Worm (Caenorhabditis elegans) whole organism, L1 larva: ENCODE measurements around the gene irld-50.

Experiments used
- aly-2 ChIP-seq: fragments of 150-350 bp; optimal IDR thresholded peaks from 2 replicates; lab custom pipeline; 2014; ENCODE audit warnings: missing biosample characterization, missing genetic modification characterization
- efl-3 ChIP-seq: fragments of 200-800 bp; sonication (Bioruptor generic); optimal IDR thresholded peaks from 2 replicates; lab custom pipeline; 2018; ENCODE audit warnings: mild to moderate bottlenecking, missing genetic modification characterization, missing compliant biosample characterization
- ets-5 ChIP-seq: fragments of 200-800 bp; sonication (Bioruptor generic); IDR thresholded peaks from 2 replicates; pipeline ENCODE4 v1.3.6; 2022; ENCODE audit warnings: missing genetic modification characterization, missing compliant biosample characterization
- fos-1 ChIP-seq: fragments of 150-350 bp; optimal IDR thresholded peaks from 2 replicates; lab custom pipeline; 2014; ENCODE audit warnings: missing biosample characterization, missing genetic modification characterization
- jun-1 ChIP-seq: fragments of 150-350 bp; optimal IDR thresholded peaks from 2 replicates; lab custom pipeline; 2014; ENCODE audit warnings: missing biosample characterization, missing genetic modification reagents, missing genetic modification characterization
- lin-15B ChIP-seq: fragments of 150-350 bp; sonication (generic microtip); optimal IDR thresholded peaks from 3 replicates; lab custom pipeline; 2014; ENCODE audit warnings: missing biosample characterization, missing genetic modification characterization
- lin-39 ChIP-seq: fragments of 150-350 bp; optimal IDR thresholded peaks from 2 replicates; lab custom pipeline; 2014; ENCODE audit warnings: missing biosample characterization, missing genetic modification reagents, missing genetic modification characterization
- mab-9 ChIP-seq: fragments of 200-800 bp; sonication (Bioruptor generic); IDR thresholded peaks from 2 replicates; pipeline ENCODE4 v1.3.6; 2022; ENCODE audit warnings: missing genetic modification reagents, missing genetic modification characterization, missing compliant biosample characterization
- skn-1 ChIP-seq: fragments of 150-350 bp; optimal IDR thresholded peaks from 2 replicates; lab custom pipeline; 2014; ENCODE audit warnings: missing biosample characterization, missing genetic modification characterization
- snpc-4 ChIP-seq: fragments of 150-350 bp; optimal IDR thresholded peaks from 2 replicates; lab custom pipeline; 2014; ENCODE audit warnings: missing biosample characterization, missing genetic modification characterization
- unc-30 ChIP-seq: sonication (generic microtip); optimal IDR thresholded peaks from 2 replicates; lab custom pipeline; 2017; ENCODE audit warnings: missing biosample characterization, missing genetic modification characterization
- unc-62 ChIP-seq: fragments of 150-350 bp; optimal IDR thresholded peaks from 2 replicates; lab custom pipeline; 2014; ENCODE audit warnings: missing biosample characterization, missing genetic modification reagents, missing genetic modification characterization

DNA sequence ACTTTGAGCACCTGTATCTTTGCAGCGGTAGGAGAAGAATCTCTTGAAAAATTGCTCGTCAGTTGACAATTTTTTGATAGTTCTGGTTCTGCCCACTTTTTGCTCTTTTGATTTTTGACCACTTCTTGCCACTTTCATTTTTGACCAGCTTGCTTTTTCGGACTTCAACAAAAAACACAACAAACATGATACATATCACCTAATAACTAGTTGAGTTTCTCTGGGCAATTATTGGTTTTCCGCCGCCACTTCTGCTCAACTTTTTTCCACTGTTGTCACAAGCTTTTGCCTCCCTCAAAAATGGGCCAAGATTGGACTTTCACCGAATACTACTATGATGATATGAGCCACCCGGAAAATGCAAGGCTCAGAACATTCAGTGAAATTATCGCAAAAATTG, 14.4 kb upstream of the irld-50 start, which contains the start of gene srw-60:
- TF ChIP-seq unc-62 (GFP tag; lab: Kevin White, UChicago) (no peak), aly-2 (no peak), lin-15B (tag; lab: Kevin White, UChicago) (no peak), efl-3 (GFP tag; lab: Kevin White, UChicago) (no peak), skn-1 (tag; lab: Kevin White, UChicago) (no peak), unc-30 (tag; lab: Kevin White, UChicago) (no peak), lin-39 (no peak), ets-5 (GFP tag; lab: Robert Waterston, UW) (no peak), snpc-4 (tag; lab: Kevin White, UChicago) (no peak), jun-1 (no peak), fos-1 (tag; lab: Kevin White, UChicago) (no peak), mab-9 (GFP tag; lab: Robert Waterston, UW) (no peak)
